Fruit fly (Drosophila melanogaster) Kc167 (cell line): ENCODE results near the gene Cp110.

Experiments
- Myc ChIP-seq: fragments of >200 bp; optimal IDR thresholded peaks from 2 replicates; lab custom pipeline; 2017; ENCODE audit warnings: missing external identifiers
- h ChIP-seq: fragments of >200 bp; optimal IDR thresholded peaks from 3 replicates; lab custom pipeline; 2018; ENCODE audit warnings: missing external identifiers
- insv ChIP-seq: fragments of >200 bp; optimal IDR thresholded peaks from 3 replicates; lab custom pipeline; 2018; ENCODE audit warnings: missing external identifiers
- psq ChIP-seq: fragments of >200 bp; optimal IDR thresholded peaks from 2 replicates; lab custom pipeline; 2017; ENCODE audit warnings: missing external identifiers
- ttk ChIP-seq: sonication (Bioruptor generic); optimal IDR thresholded peaks from 2 replicates; lab custom pipeline; 2017; ENCODE audit warnings: missing external identifiers

- TF ChIP-seq ttk (lab: Kevin White, UChicago) (no peak), insv (lab: Kevin White, UChicago) (no peak), psq (lab: Kevin White, UChicago) (no peak), h (no peak), Myc (lab: Kevin White, UChicago) (no peak)
Measured at dm6 chrX:22480612-22481011, 1.3 kb upstream of the Cp110 start.
